Fruit fly (Drosophila melanogaster) whole organism, embryonic: ENCODE results near the gene CG11458.

ENCODE experiments used
- ATbp ChIP-seq: fragments of 200-800 bp; sonication (Bioruptor generic); optimal IDR thresholded peaks from 2 replicates; lab custom pipeline; 2017; ENCODE audit warnings: missing biosample characterization, mild to moderate bottlenecking, missing genetic modification characterization, missing genetic modification reagents
- Ada2b ChIP-seq: fragments of 200-800 bp; sonication (Bioruptor generic); IDR thresholded peaks from 2 replicates; pipeline ENCODE4 v1.3.6; 2022; ENCODE audit warnings: missing biosample characterization, missing genetic modification characterization
- Blimp-1 ChIP-seq: fragments of 200-800 bp; sonication (Bioruptor generic); optimal IDR thresholded peaks from 3 replicates; lab custom pipeline; 2018; ENCODE audit warnings: missing biosample characterization, missing genetic modification characterization, mild to moderate bottlenecking, moderate library complexity, missing genetic modification reagents
- CG11695 ChIP-seq: fragments of 200-800 bp; sonication (Bioruptor generic); IDR thresholded peaks from 3 replicates; pipeline ENCODE4 v1.3.6; 2022; ENCODE audit warnings: missing biosample characterization, missing genetic modification characterization
- CG12769 ChIP-seq: fragments of 200-800 bp; sonication (Bioruptor generic); optimal IDR thresholded peaks from 2 replicates; lab custom pipeline; 2019; ENCODE audit warnings: missing biosample characterization, mild to moderate bottlenecking, missing genetic modification characterization, moderate library complexity
- CG12942 ChIP-seq: fragments of 200-800 bp; sonication (Bioruptor generic); optimal IDR thresholded peaks from 3 replicates; lab custom pipeline; 2016; ENCODE audit warnings: missing biosample characterization, missing genetic modification characterization
- CG14050 ChIP-seq: fragments of 200-800 bp; sonication (Bioruptor generic); IDR thresholded peaks from 3 replicates; pipeline ENCODE4 v1.3.6; 2022; ENCODE audit warnings: missing biosample characterization, missing genetic modification characterization
- CG14710 ChIP-seq: fragments of 200-800 bp; sonication (Bioruptor generic); optimal IDR thresholded peaks from 3 replicates; lab custom pipeline; 2019; ENCODE audit warnings: missing biosample characterization, mild to moderate bottlenecking, missing genetic modification characterization, moderate library complexity
- CG16813 ChIP-seq: fragments of 200-800 bp; sonication (Bioruptor generic); IDR thresholded peaks from 3 replicates; pipeline ENCODE4 v1.3.6; 2022; ENCODE audit warnings: missing biosample characterization, missing genetic modification characterization; ENCODE audit not compliant: partially characterized antibody
- CG16863 ChIP-seq: fragments of 200-800 bp; sonication (Bioruptor generic); optimal IDR thresholded peaks from 3 replicates; lab custom pipeline; 2016; ENCODE audit warnings: missing biosample characterization, missing genetic modification characterization
- CG2202 ChIP-seq: fragments of 200-800 bp; sonication (Bioruptor generic); optimal IDR thresholded peaks from 2 replicates; lab custom pipeline; 2018; ENCODE audit warnings: missing biosample characterization, mild to moderate bottlenecking, missing genetic modification characterization
- CG2889 ChIP-seq: fragments of 200-800 bp; sonication (Bioruptor generic); IDR thresholded peaks from 3 replicates; pipeline ENCODE4 v1.3.6; 2022; ENCODE audit warnings: missing biosample characterization, missing genetic modification characterization
- CG30431 ChIP-seq: fragments of 200-800 bp; sonication (Bioruptor generic); optimal IDR thresholded peaks from 2 replicates; lab custom pipeline; 2017; ENCODE audit warnings: missing biosample characterization, missing genetic modification characterization
- CG33557 ChIP-seq: fragments of 200-800 bp; sonication (Bioruptor generic); optimal IDR thresholded peaks from 2 replicates; lab custom pipeline; 2019; ENCODE audit warnings: missing biosample characterization, mild to moderate bottlenecking, missing genetic modification characterization, moderate library complexity
- CG5180 ChIP-seq: fragments of 200-800 bp; sonication (Bioruptor generic); optimal IDR thresholded peaks from 3 replicates; lab custom pipeline; 2017; ENCODE audit warnings: missing biosample characterization, missing genetic modification characterization, mild to moderate bottlenecking, moderate library complexity, missing genetic modification reagents
- CG7372 ChIP-seq: fragments of 200-800 bp; sonication (Bioruptor generic); IDR thresholded peaks from 2 replicates; pipeline ENCODE4 v1.3.6; 2022; ENCODE audit warnings: missing biosample characterization, missing genetic modification characterization
- CG8924 ChIP-seq: fragments of 200-800 bp; optimal IDR thresholded peaks from 3 replicates; lab custom pipeline; 2019; ENCODE audit warnings: missing biosample characterization, mild to moderate bottlenecking, missing genetic modification characterization, moderate library complexity
- CG9727 ChIP-seq: fragments of 200-800 bp; sonication (Bioruptor generic); optimal IDR thresholded peaks from 3 replicates; lab custom pipeline; 2017; ENCODE audit warnings: missing biosample characterization, mild to moderate bottlenecking, missing genetic modification characterization
- CG9876 ChIP-seq: fragments of 200-800 bp; sonication (Bioruptor generic); optimal IDR thresholded peaks from 2 replicates; lab custom pipeline; 2016; ENCODE audit warnings: missing biosample characterization, missing genetic modification characterization
- CrebB ChIP-seq: fragments of 200-800 bp; sonication (Bioruptor generic); optimal IDR thresholded peaks from 3 replicates; lab custom pipeline; 2018; ENCODE audit warnings: missing biosample characterization, mild to moderate bottlenecking, missing genetic modification characterization
- Deaf1 ChIP-seq: fragments of 200-800 bp; optimal IDR thresholded peaks from 3 replicates; lab custom pipeline; 2019; ENCODE audit warnings: missing biosample characterization, mild to moderate bottlenecking, missing genetic modification characterization, moderate library complexity
- ERR ChIP-seq: fragments of 200-800 bp; sonication (Bioruptor generic); optimal IDR thresholded peaks from 2 replicates; lab custom pipeline; 2016; ENCODE audit warnings: missing biosample characterization, missing genetic modification characterization
- H2.0 ChIP-seq: fragments of 200-800 bp; sonication (Bioruptor generic); IDR thresholded peaks from 2 replicates; pipeline ENCODE4 v1.3.6; 2022; ENCODE audit warnings: missing biosample characterization, missing genetic modification characterization
- HLHmδ ChIP-seq: fragments of 200-800 bp; sonication (Bioruptor generic); optimal IDR thresholded peaks from 2 replicates; lab custom pipeline; 2018; ENCODE audit warnings: missing biosample characterization, mild to moderate bottlenecking, missing genetic modification characterization, moderate library complexity
- Kr ChIP-seq: fragments of 200-800 bp; sonication (Bioruptor generic); optimal IDR thresholded peaks from 2 replicates; lab custom pipeline; 2017; ENCODE audit warnings: missing biosample characterization, mild to moderate bottlenecking, missing genetic modification characterization
- Lhr ChIP-seq: fragments of 200-800 bp; sonication (Bioruptor generic); optimal IDR thresholded peaks from 3 replicates; lab custom pipeline; 2017; ENCODE audit warnings: mild to moderate bottlenecking, missing biosample characterization, missing genetic modification reagents, missing genetic modification characterization
- Lim3 ChIP-seq: fragments of 200-800 bp; sonication (Bioruptor generic); IDR thresholded peaks from 2 replicates; pipeline ENCODE4 v1.3.6; 2022; ENCODE audit warnings: missing biosample characterization, missing genetic modification characterization
- MTF-1 ChIP-seq: fragments of 200-800 bp; sonication (Bioruptor generic); optimal IDR thresholded peaks from 2 replicates; lab custom pipeline; 2018; ENCODE audit warnings: missing biosample characterization, mild to moderate bottlenecking, missing genetic modification characterization, borderline replicate concordance
- Mes4 ChIP-seq: fragments of 200-800 bp; sonication (Bioruptor generic); optimal IDR thresholded peaks from 2 replicates; lab custom pipeline; 2016; ENCODE audit warnings: missing biosample characterization, missing genetic modification characterization
- NC2α ChIP-seq: fragments of 200-800 bp; sonication (Bioruptor generic); optimal IDR thresholded peaks from 2 replicates; lab custom pipeline; 2016; ENCODE audit warnings: missing biosample characterization, missing genetic modification characterization
- Neu2 ChIP-seq: fragments of 200-800 bp; sonication (Bioruptor generic); optimal IDR thresholded peaks from 3 replicates; lab custom pipeline; 2016; ENCODE audit warnings: missing biosample characterization, missing genetic modification characterization, borderline replicate concordance
- Nf-YA ChIP-seq: fragments of 200-800 bp; sonication (Bioruptor generic); IDR thresholded peaks from 2 replicates; pipeline ENCODE4 v1.3.6; 2022; ENCODE audit warnings: missing biosample characterization, missing genetic modification characterization
- Spps ChIP-seq: fragments of 200-800 bp; sonication (Bioruptor generic); optimal IDR thresholded peaks from 2 replicates; lab custom pipeline; 2018; ENCODE audit warnings: missing biosample characterization, mild to moderate bottlenecking, missing genetic modification characterization
- Trl ChIP-seq, 3 experiments: fragments of >200 bp in 2 of 3; fragments of 200-800 bp in 1 of 3; sonication (Bioruptor generic) in 1 of 3; optimal IDR thresholded peaks; 2 replicates in 1 of 3; 3 replicates in 2 of 3; lab custom pipeline; 2016 to 2017; ENCODE audit warnings: missing biosample characterization in 1 of 3, missing genetic modification characterization in 1 of 3
- bab2 ChIP-seq: fragments of 200-800 bp; sonication (Bioruptor generic); optimal IDR thresholded peaks from 2 replicates; lab custom pipeline; 2016; ENCODE audit warnings: missing biosample characterization, missing genetic modification characterization
- chinmo ChIP-seq: fragments of 200-800 bp; sonication (Bioruptor generic); IDR thresholded peaks from 4 replicates; pipeline ENCODE4 v1.3.6; 2022; ENCODE audit warnings: missing biosample characterization, missing genetic modification characterization; ENCODE audit not compliant: partially characterized antibody
- chm ChIP-seq: fragments of 200-800 bp; sonication (Bioruptor generic); IDR thresholded peaks from 2 replicates; pipeline ENCODE4 v1.3.6; 2022; ENCODE audit warnings: missing biosample characterization, missing genetic modification characterization
- crc ChIP-seq: fragments of 200-800 bp; sonication (Bioruptor generic); optimal IDR thresholded peaks from 2 replicates; lab custom pipeline; 2016; ENCODE audit warnings: missing biosample characterization, missing genetic modification characterization
- fd64A ChIP-seq: fragments of 200-800 bp; sonication (Bioruptor generic); optimal IDR thresholded peaks from 3 replicates; lab custom pipeline; 2018; ENCODE audit warnings: missing biosample characterization, mild to moderate bottlenecking, missing genetic modification characterization
- grn ChIP-seq: fragments of 200-800 bp; sonication (Bioruptor generic); optimal IDR thresholded peaks from 3 replicates; lab custom pipeline; 2017; ENCODE audit warnings: missing biosample characterization, missing genetic modification characterization
- kay ChIP-seq: fragments of 200-800 bp; sonication (Bioruptor generic); optimal IDR thresholded peaks from 2 replicates; lab custom pipeline; 2016; ENCODE audit warnings: missing biosample characterization, missing genetic modification characterization
- nau ChIP-seq: fragments of 200-800 bp; sonication (Bioruptor generic); optimal IDR thresholded peaks from 3 replicates; lab custom pipeline; 2017; ENCODE audit warnings: missing biosample characterization, mild to moderate bottlenecking, missing genetic modification characterization, missing genetic modification reagents
- org-1 ChIP-seq: fragments of 200-800 bp; sonication (Bioruptor generic); optimal IDR thresholded peaks from 2 replicates; lab custom pipeline; 2017; ENCODE audit warnings: missing biosample characterization, missing genetic modification characterization
- pb ChIP-seq: fragments of 200-800 bp; sonication (Bioruptor generic); optimal IDR thresholded peaks from 3 replicates; lab custom pipeline; 2016; ENCODE audit warnings: missing biosample characterization, missing genetic modification characterization
- run ChIP-seq: fragments of 200-800 bp; sonication (Bioruptor generic); optimal IDR thresholded peaks from 3 replicates; lab custom pipeline; 2018; ENCODE audit warnings: missing biosample characterization, mild to moderate bottlenecking, missing genetic modification characterization
- sens ChIP-seq: fragments of 200-800 bp; sonication (Bioruptor generic); peaks from one replicate; lab custom pipeline; 2016; ENCODE audit warnings: missing biosample characterization, missing genetic modification characterization
- sens-2 ChIP-seq: fragments of 200-800 bp; sonication (Bioruptor generic); IDR thresholded peaks from 2 replicates; pipeline ENCODE4 v1.3.6; 2022; ENCODE audit warnings: missing biosample characterization, missing genetic modification characterization
- trem ChIP-seq: fragments of 200-800 bp; optimal IDR thresholded peaks from 3 replicates; lab custom pipeline; 2019; ENCODE audit warnings: missing biosample characterization, mild to moderate bottlenecking, missing genetic modification characterization, moderate library complexity
- zf30C ChIP-seq: fragments of 200-800 bp; sonication (Bioruptor generic); optimal IDR thresholded peaks from 3 replicates; lab custom pipeline; 2018; ENCODE audit warnings: missing biosample characterization, mild to moderate bottlenecking, missing genetic modification characterization
- zfh1 ChIP-seq: fragments of 200-800 bp; sonication (Bioruptor generic); IDR thresholded peaks from 3 replicates; pipeline ENCODE4 v1.3.6; 2022; ENCODE audit warnings: missing biosample characterization, missing genetic modification characterization

CG11458 gene

dm6 chr3L:20944180-20944579 is 38.6 kb downstream of the CG11458 start (continued):
- TF ChIP-seq Spps (tag; lab: Kevin White, UChicago) (peak; percentile 23), CG16813 (no peak), Trl (optimal IDR thresholded peaks at IDR 0.05; lab: Kevin White, UChicago) (no peak), Trl (GFP tag; optimal IDR thresholded peaks at IDR 0.05; lab: Kevin White, UChicago) (peak; percentile 41), Blimp-1 (GFP tag; lab: Kevin White, UChicago) (peak; percentile 4), trem (tag; lab: Kevin White, UChicago) (peak; percentile 3), Kr (GFP tag; lab: Kevin White, UChicago) (peak; percentile 66), Mes4 (GFP tag; lab: Kevin White, UChicago) (peak; percentile 38), zfh1 (GFP tag; lab: Robert Waterston, UW) (peak; percentile 59; the same call in 2 of the 3 replicates), HLHmδ (GFP tag; lab: Kevin White, UChicago) (peak; percentile 35), fd64A (GFP tag; lab: Kevin White, UChicago) (peak; percentile 31), Ada2b (GFP tag; lab: Robert Waterston, UW) (no peak), CG2202 (tag; lab: Kevin White, UChicago) (peak; percentile 59), H2.0 (no peak), Lim3 (GFP tag; lab: Robert Waterston, UW) (no peak), grn (GFP tag; lab: Kevin White, UChicago) (peak; percentile 29), pb (GFP tag; lab: Kevin White, UChicago) (peak; percentile 15), zf30C (no peak), CrebB (tag; lab: Kevin White, UChicago) (peak; percentile 56), chm (GFP tag; lab: Robert Waterston, UW) (peak; percentile 40; the same call in 1 of the 2 replicates), CG12942 (GFP tag; lab: Kevin White, UChicago) (peak; percentile 32), CG7372 (no peak), CG9727 (GFP tag; lab: Kevin White, UChicago) (peak; percentile 71), CG2889 (GFP tag; lab: Robert Waterston, UW) (no peak), CG12769 (tag; lab: Kevin White, UChicago) (peak; percentile 29), ERR (no peak), CG30431 (peak; percentile 15), bab2 (GFP tag; lab: Kevin White, UChicago) (peak; percentile 53), MTF-1 (GFP tag; lab: Kevin White, UChicago) (peak; percentile 46), CG16863 (GFP tag; lab: Kevin White, UChicago) (peak; percentile 44), org-1 (GFP tag; lab: Kevin White, UChicago) (peak; percentile 51), CG5180 (GFP tag; lab: Kevin White, UChicago) (peak; percentile 16), CG11695 (GFP tag; lab: Robert Waterston, UW) (no peak), Deaf1 (tag; lab: Kevin White, UChicago) (no peak), CG33557 (GFP tag; lab: Kevin White, UChicago) (peak; percentile 73), crc (GFP tag; lab: Kevin White, UChicago) (peak; percentile 29), CG9876 (GFP tag; lab: Kevin White, UChicago) (peak; percentile 55), CG8924 (tag; lab: Kevin White, UChicago) (peak; percentile 43), chinmo (GFP tag; lab: Robert Waterston, UW) (no peak), NC2α (GFP tag; lab: Kevin White, UChicago) (no peak), sens (GFP tag; lab: Kevin White, UChicago) (peak; percentile 85), Nf-YA (GFP tag; lab: Robert Waterston, UW) (0 out of 2 replicates have a peak, but pooled peaks have one; percentile 14), kay (GFP tag; lab: Kevin White, UChicago) (no peak), sens-2 (GFP tag; lab: Robert Waterston, UW) (0 out of 2 replicates have a peak, but pooled peaks have one; percentile 32), CG14710 (tag; lab: Kevin White, UChicago) (peak; percentile 55), nau (GFP tag; lab: Kevin White, UChicago) (peak; percentile 29), Lhr (GFP tag; lab: Kevin White, UChicago) (peak; percentile 20), ATbp (peak; percentile 70), CG14050 (GFP tag; lab: Robert Waterston, UW) (no peak), run (tag; lab: Kevin White, UChicago) (no peak), Neu2 (no peak)
